Worm (Caenorhabditis elegans): ENCODE measurements around the gene hoe-1.
A peak's percentile ranks its signal among the peaks of the same experiment; 100 is the strongest.

The hoe-1 gene

DNA sequence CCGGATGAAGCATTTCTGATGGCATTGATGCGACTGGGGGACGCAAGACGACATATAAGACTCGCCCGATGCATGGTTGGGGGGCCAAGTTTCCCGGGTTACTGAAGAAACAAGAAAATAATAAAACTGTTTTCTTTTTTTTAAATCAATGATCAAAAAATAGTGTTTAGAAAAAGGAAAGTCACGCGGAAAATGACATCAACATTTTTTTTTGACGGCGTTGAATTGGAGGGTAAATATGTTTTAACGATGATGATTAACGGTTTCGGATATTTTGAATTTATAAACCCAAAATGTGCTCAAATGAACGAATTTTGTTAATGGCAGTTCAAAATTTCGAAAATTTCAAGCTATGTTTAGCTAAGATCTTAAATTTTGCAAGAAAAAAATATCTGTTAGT is 40.2 kb downstream of the hoe-1 start, which contains the start of gene ogdh-1:
Gene ogdh-1, minus strand, starts transcription at position 101 of the 400 bp plus-strand sequence.
- TF ChIP-seq sox-4 (tag; optimal IDR thresholded peaks at IDR 0.05) (no peak), unc-3 (GFP tag; conservative IDR thresholded peaks at IDR 0.05) (no peak), unc-3 (tag; optimal IDR thresholded peaks at IDR 0.05) (no peak), pax-1 (tag; optimal IDR thresholded peaks at IDR 0.05) (no peak), C38D4.7 (GFP tag; optimal IDR thresholded peaks at IDR 0.05) (no peak), K09A11.1 (tag; optimal IDR thresholded peaks at IDR 0.05; ENCODE audit: insufficient read depth) (no peak), unc-42 (tag; optimal IDR thresholded peaks at IDR 0.05) (no peak), ahr-1 (tag; optimal IDR thresholded peaks at IDR 0.05) (no peak), madf-2 (tag; optimal IDR thresholded peaks at IDR 0.05) (no peak), ceh-30 (tag; optimal IDR thresholded peaks at IDR 0.05) (no peak), tbx-2 (tag; optimal IDR thresholded peaks at IDR 0.05) (no peak), zip-5 (tag; optimal IDR thresholded peaks at IDR 0.05) (no peak), npax-4 (tag; optimal IDR thresholded peaks at IDR 0.05) (no peak), hlh-30 (tag; optimal IDR thresholded peaks at IDR 0.05; ENCODE audit: insufficient read depth) (no peak), unc-55 (GFP tag; optimal IDR thresholded peaks at IDR 0.05) (no peak), ceh-2 (tag; optimal IDR thresholded peaks at IDR 0.05) (no peak), ceh-9 (tag; optimal IDR thresholded peaks at IDR 0.05) (no peak), C08G9.2 (tag; optimal IDR thresholded peaks at IDR 0.05) (no peak), ceh-31 (tag; optimal IDR thresholded peaks at IDR 0.05) (no peak)

DNA sequence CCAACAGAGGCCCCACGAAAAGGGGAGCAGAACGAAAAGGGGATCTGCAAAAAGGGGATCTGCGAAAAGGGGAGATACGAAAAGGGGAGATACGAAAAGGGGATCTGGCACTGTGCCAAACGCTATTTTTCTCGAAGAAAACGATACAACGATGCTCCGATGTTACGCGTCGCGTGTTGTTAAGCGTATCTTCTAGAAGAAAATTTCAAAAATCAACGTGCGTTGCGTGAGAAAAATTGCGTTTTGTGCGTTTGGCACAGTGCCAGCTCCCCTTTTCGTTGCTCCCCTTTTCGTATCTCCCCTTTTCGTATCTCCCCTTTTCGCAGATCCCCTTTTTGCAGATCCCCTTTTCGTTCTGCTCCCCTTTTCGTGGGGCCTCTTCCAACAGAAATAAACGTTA is 42.0 kb downstream of the hoe-1 start:
- TF ChIP-seq tbx-7 (tag; optimal IDR thresholded peaks at IDR 0.05) (peak; percentile 12), F13H6.1 (tag; optimal IDR thresholded peaks at IDR 0.05) (peak; percentile 51), fax-1 (tag; optimal IDR thresholded peaks at IDR 0.05) (peak; percentile 55), ref-2 (tag; optimal IDR thresholded peaks at IDR 0.05) (peak; percentile 59), tbx-2 (tag; optimal IDR thresholded peaks at IDR 0.05) (peak; percentile 51), elt-2 (tag; optimal IDR thresholded peaks at IDR 0.05) (peak; percentile 26), dmd-4 (tag; optimal IDR thresholded peaks at IDR 0.05; ENCODE audit: borderline replicate concordance) (peak; percentile 59), ceh-2 (tag; optimal IDR thresholded peaks at IDR 0.05) (peak; percentile 51), zip-5 (tag; optimal IDR thresholded peaks at IDR 0.05) (peak; percentile 45), lim-6 (tag; optimal IDR thresholded peaks at IDR 0.05) (peak; percentile 49), ceh-31 (tag; optimal IDR thresholded peaks at IDR 0.05) (peak; percentile 86), ets-4 (tag; optimal IDR thresholded peaks at IDR 0.05) (peak; percentile 60), ceh-19 (GFP tag; optimal IDR thresholded peaks at IDR 0.05) (peak; percentile 11), ceh-14 (tag; optimal IDR thresholded peaks at IDR 0.05) (peak; percentile 77), C08G9.2 (tag; optimal IDR thresholded peaks at IDR 0.05) (peak; percentile 73), ceh-34 (tag; optimal IDR thresholded peaks at IDR 0.05) (peak; percentile 16), rnt-1 (tag; optimal IDR thresholded peaks at IDR 0.05) (peak; percentile 25)

DNA sequence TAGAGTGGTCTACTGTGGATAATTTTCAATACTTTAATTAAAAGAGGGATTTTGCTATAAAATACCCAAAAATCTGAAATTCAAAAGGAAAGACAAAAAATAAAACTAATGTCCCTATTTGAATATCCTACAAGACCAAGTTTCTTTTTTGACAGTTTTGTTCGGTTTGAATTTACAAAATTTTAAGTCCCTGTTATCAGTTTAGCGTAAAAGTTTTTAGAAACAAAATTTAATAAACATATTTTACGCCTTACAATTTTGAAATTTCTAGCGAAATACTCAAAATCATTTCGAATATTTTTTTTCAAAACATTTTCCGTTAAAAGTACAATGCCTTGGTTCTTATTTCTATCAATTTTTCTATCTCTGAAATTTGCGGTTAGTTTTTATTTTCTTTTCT is 51.6 kb downstream of the hoe-1 start, which contains the start of gene spe-51:
Gene spe-51, plus strand, starts transcription at position 301 of the 400 bp plus-strand sequence.
- TF ChIP-seq dve-1 (tag; optimal IDR thresholded peaks at IDR 0.05), result no peak
- TF ChIP-seq hlh-13 (GFP tag; optimal IDR thresholded peaks at IDR 0.05), result no peak
- TF ChIP-seq nhr-11 (tag; optimal IDR thresholded peaks at IDR 0.05), result no peak
- TF ChIP-seq pha-4 (tag; optimal IDR thresholded peaks at IDR 0.05), result no peak
- TF ChIP-seq ztf-16 (tag; optimal IDR thresholded peaks at IDR 0.05), result no peak
- no peak for TF ChIP-seq syd-9 (tag; optimal IDR thresholded peaks at IDR 0.05)
- TF ChIP-seq fkh-10 (GFP tag; optimal IDR thresholded peaks at IDR 0.05), result no peak
- TF ChIP-seq K02D7.2 (tag; optimal IDR thresholded peaks at IDR 0.05), result no peak
- no peak for TF ChIP-seq sdc-2 (tag; optimal IDR thresholded peaks at IDR 0.05)
- no peak for TF ChIP-seq madf-2 (tag; optimal IDR thresholded peaks at IDR 0.05)
- TF ChIP-seq ahr-1 (tag; optimal IDR thresholded peaks at IDR 0.05), result no peak
- TF ChIP-seq pag-3 (tag; optimal IDR thresholded peaks at IDR 0.05; ENCODE audit: borderline replicate concordance), result no peak
- TF ChIP-seq ceh-2 (tag; optimal IDR thresholded peaks at IDR 0.05), result no peak
